Fruit fly (Drosophila melanogaster) whole organism, embryonic: Measurements from ENCODE around the gene CG42471.

Experiments used
- Antp ChIP-seq: fragments of 200-800 bp; sonication (Bioruptor generic); optimal IDR thresholded peaks from 3 replicates; lab custom pipeline; 2016; ENCODE audit warnings: missing biosample characterization, missing genetic modification characterization
- B-H1 ChIP-seq: fragments of 200-800 bp; sonication (Bioruptor generic); IDR thresholded peaks from 3 replicates; pipeline ENCODE4 v1.3.6; 2022; ENCODE audit warnings: missing biosample characterization, missing genetic modification characterization
- BEAF-32 ChIP-seq: fragments of 200-800 bp; sonication (Bioruptor generic); optimal IDR thresholded peaks from 3 replicates; lab custom pipeline; 2017; ENCODE audit warnings: missing biosample characterization, missing genetic modification characterization, mild to moderate bottlenecking, moderate library complexity, missing genetic modification reagents
- CG10267 ChIP-seq: fragments of 200-800 bp; sonication (Bioruptor generic); optimal IDR thresholded peaks from 2 replicates; lab custom pipeline; 2018; ENCODE audit warnings: missing biosample characterization, mild to moderate bottlenecking, missing genetic modification characterization, moderate library complexity
- CG11398 ChIP-seq: fragments of 200-800 bp; sonication (Bioruptor generic); optimal IDR thresholded peaks from 2 replicates; lab custom pipeline; 2016; ENCODE audit warnings: missing biosample characterization, missing genetic modification characterization
- CG11504 ChIP-seq: fragments of 200-800 bp; sonication (Bioruptor generic); optimal IDR thresholded peaks from 3 replicates; lab custom pipeline; 2019; ENCODE audit warnings: missing biosample characterization, mild to moderate bottlenecking, missing genetic modification characterization, moderate library complexity
- CG12104 ChIP-seq: fragments of 200-800 bp; sonication (Bioruptor generic); optimal IDR thresholded peaks from 3 replicates; lab custom pipeline; 2016; ENCODE audit warnings: missing biosample characterization, missing genetic modification characterization
- CG12299 ChIP-seq: fragments of 200-800 bp; sonication (Bioruptor generic); optimal IDR thresholded peaks from 2 replicates; lab custom pipeline; 2018; ENCODE audit warnings: missing biosample characterization, mild to moderate bottlenecking, missing genetic modification characterization
- CG12744 ChIP-seq: fragments of 200-800 bp; sonication (Bioruptor generic); optimal IDR thresholded peaks from 2 replicates; lab custom pipeline; 2016; ENCODE audit warnings: missing biosample characterization, missing genetic modification characterization
- CG16813 ChIP-seq: fragments of 200-800 bp; sonication (Bioruptor generic); IDR thresholded peaks from 3 replicates; pipeline ENCODE4 v1.3.6; 2022; ENCODE audit warnings: missing biosample characterization, missing genetic modification characterization; ENCODE audit not compliant: partially characterized antibody
- CG16863 ChIP-seq: fragments of 200-800 bp; sonication (Bioruptor generic); optimal IDR thresholded peaks from 3 replicates; lab custom pipeline; 2016; ENCODE audit warnings: missing biosample characterization, missing genetic modification characterization
- CG2129 ChIP-seq: fragments of 200-800 bp; sonication (Bioruptor generic); IDR thresholded peaks from 2 replicates; pipeline ENCODE4 v1.3.6; 2022; ENCODE audit warnings: missing biosample characterization, missing genetic modification characterization; ENCODE audit not compliant: partially characterized antibody
- CG42726 ChIP-seq: fragments of 200-800 bp; sonication (Bioruptor generic); IDR thresholded peaks from 2 replicates; pipeline ENCODE4 v1.3.6; 2022; ENCODE audit warnings: missing biosample characterization, missing genetic modification characterization; ENCODE audit not compliant: partially characterized antibody
- CG4282 ChIP-seq: fragments of 200-800 bp; sonication (Bioruptor generic); optimal IDR thresholded peaks from 2 replicates; lab custom pipeline; 2016; ENCODE audit warnings: missing biosample characterization, missing genetic modification characterization
- CG4360 ChIP-seq: fragments of 200-800 bp; sonication (Bioruptor generic); IDR thresholded peaks from 2 replicates; pipeline ENCODE4 v1.3.6; 2022; ENCODE audit warnings: missing biosample characterization, missing genetic modification characterization
- CG4424 ChIP-seq: fragments of 200-800 bp; sonication (Bioruptor generic); optimal IDR thresholded peaks from 3 replicates; lab custom pipeline; 2016; ENCODE audit warnings: missing biosample characterization, missing genetic modification characterization
- CG8924 ChIP-seq: fragments of 200-800 bp; optimal IDR thresholded peaks from 3 replicates; lab custom pipeline; 2019; ENCODE audit warnings: missing biosample characterization, mild to moderate bottlenecking, missing genetic modification characterization, moderate library complexity
- CG9609 ChIP-seq: fragments of 200-800 bp; sonication (Bioruptor generic); optimal IDR thresholded peaks from 3 replicates; lab custom pipeline; 2016; ENCODE audit warnings: missing biosample characterization, missing genetic modification characterization
- CrebB ChIP-seq: fragments of 200-800 bp; sonication (Bioruptor generic); optimal IDR thresholded peaks from 3 replicates; lab custom pipeline; 2018; ENCODE audit warnings: missing biosample characterization, mild to moderate bottlenecking, missing genetic modification characterization
- Dfd ChIP-seq, 2 experiments: fragments of >200 bp; optimal IDR thresholded peaks; 2 replicates each; lab custom pipeline; 2017; ENCODE audit warnings: missing biosample characterization in 2 of 2, missing genetic modification characterization in 2 of 2
- Dll ChIP-seq: fragments of 200-800 bp; sonication (Bioruptor generic); IDR thresholded peaks from 4 replicates; pipeline ENCODE4 v1.3.6; 2022; ENCODE audit warnings: missing biosample characterization, missing genetic modification characterization; ENCODE audit not compliant: partially characterized antibody
- Drgx ChIP-seq: fragments of 200-800 bp; sonication (Bioruptor generic); IDR thresholded peaks from 2 replicates; pipeline ENCODE4 v1.3.6; 2022; ENCODE audit warnings: missing biosample characterization, missing genetic modification characterization
- H2.0 ChIP-seq: fragments of 200-800 bp; sonication (Bioruptor generic); IDR thresholded peaks from 2 replicates; pipeline ENCODE4 v1.3.6; 2022; ENCODE audit warnings: missing biosample characterization, missing genetic modification characterization
- HLH3B ChIP-seq: fragments of 200-800 bp; sonication (Bioruptor generic); IDR thresholded peaks from 2 replicates; pipeline ENCODE4 v1.3.6; 2022; ENCODE audit warnings: missing biosample characterization, missing genetic modification characterization
- HLHmδ ChIP-seq: fragments of 200-800 bp; sonication (Bioruptor generic); optimal IDR thresholded peaks from 2 replicates; lab custom pipeline; 2018; ENCODE audit warnings: missing biosample characterization, mild to moderate bottlenecking, missing genetic modification characterization, moderate library complexity
- Hmr ChIP-seq: fragments of 200-800 bp; sonication (Bioruptor generic); optimal IDR thresholded peaks from 3 replicates; lab custom pipeline; 2017; ENCODE audit warnings: mild to moderate bottlenecking, missing biosample characterization, missing genetic modification reagents, missing genetic modification characterization
- Hsf ChIP-seq: fragments of 200-800 bp; sonication (Bioruptor generic); optimal IDR thresholded peaks from 3 replicates; lab custom pipeline; 2016; ENCODE audit warnings: missing biosample characterization, missing genetic modification characterization
- MBD-R2 ChIP-seq: fragments of 200-800 bp; sonication (Bioruptor generic); IDR thresholded peaks from 2 replicates; pipeline ENCODE4 v1.3.6; 2022; ENCODE audit warnings: missing biosample characterization, missing genetic modification characterization
- Med ChIP-seq: fragments of 200-800 bp; sonication (Bioruptor generic); peaks from one replicate; lab custom pipeline; 2016; ENCODE audit warnings: missing biosample characterization, missing genetic modification characterization, mild to moderate bottlenecking, inconsistent platforms, moderate library complexity
- Pdp1 ChIP-seq, 2 experiments: fragments of 200-800 bp; sonication (Bioruptor generic); optimal IDR thresholded peaks; 3 replicates each; lab custom pipeline; 2016; ENCODE audit warnings: missing biosample characterization in 2 of 2, missing genetic modification characterization in 2 of 2, mild to moderate bottlenecking in 1 of 2, moderate library complexity in 1 of 2
- Rx ChIP-seq: fragments of 200-800 bp; sonication (Bioruptor generic); IDR thresholded peaks from 2 replicates; pipeline ENCODE4 v1.3.6; 2022; ENCODE audit warnings: missing biosample characterization, missing genetic modification characterization
- Side ChIP-seq: fragments of 200-800 bp; sonication (Bioruptor generic); optimal IDR thresholded peaks from 2 replicates; lab custom pipeline; 2016; ENCODE audit warnings: missing biosample characterization, missing genetic modification characterization
- TFAM ChIP-seq: fragments of 200-800 bp; sonication (Bioruptor generic); optimal IDR thresholded peaks from 2 replicates; lab custom pipeline; 2017; ENCODE audit warnings: missing biosample characterization, missing genetic modification characterization, inconsistent platforms
- Vsx1 ChIP-seq: fragments of 200-800 bp; sonication (Bioruptor generic); optimal IDR thresholded peaks from 2 replicates; lab custom pipeline; 2017; ENCODE audit warnings: missing biosample characterization, mild to moderate bottlenecking, missing genetic modification characterization, missing genetic modification reagents
- abd-A ChIP-seq: fragments of 200-800 bp; sonication (Bioruptor generic); optimal IDR thresholded peaks from 3 replicates; lab custom pipeline; 2019; ENCODE audit warnings: missing biosample characterization, mild to moderate bottlenecking, missing genetic modification characterization, moderate library complexity
- amos ChIP-seq: fragments of 200-800 bp; sonication (Bioruptor generic); IDR thresholded peaks from 2 replicates; pipeline ENCODE4 v1.3.6; 2022; ENCODE audit warnings: missing biosample characterization, missing genetic modification characterization; ENCODE audit not compliant: partially characterized antibody
- bigmax ChIP-seq: fragments of 200-800 bp; sonication (Bioruptor generic); optimal IDR thresholded peaks from 2 replicates; lab custom pipeline; 2018; ENCODE audit warnings: missing biosample characterization, mild to moderate bottlenecking, missing genetic modification characterization
- gem ChIP-seq: fragments of 200-800 bp; sonication (Bioruptor generic); optimal IDR thresholded peaks from 2 replicates; lab custom pipeline; 2019; ENCODE audit warnings: missing biosample characterization, mild to moderate bottlenecking, missing genetic modification characterization, moderate library complexity
- insv ChIP-seq, 2 experiments: fragments of 200-800 bp; sonication (Bioruptor generic); optimal IDR thresholded peaks; 3 replicates each; lab custom pipeline; 2016 to 2018; ENCODE audit warnings: missing biosample characterization in 2 of 2, missing genetic modification characterization in 2 of 2
- kah ChIP-seq: fragments of 200-800 bp; sonication (Bioruptor generic); optimal IDR thresholded peaks from 2 replicates; lab custom pipeline; 2018; ENCODE audit warnings: missing biosample characterization, mild to moderate bottlenecking, missing genetic modification characterization
- kay ChIP-seq: fragments of 200-800 bp; sonication (Bioruptor generic); optimal IDR thresholded peaks from 2 replicates; lab custom pipeline; 2016; ENCODE audit warnings: missing biosample characterization, missing genetic modification characterization
- ken ChIP-seq: fragments of 200-800 bp; sonication (Bioruptor generic); IDR thresholded peaks from 3 replicates; pipeline ENCODE4 v1.3.6; 2022; ENCODE audit warnings: missing biosample characterization, missing genetic modification characterization
- pan ChIP-seq, 4 experiments: fragments of >200 bp in 3 of 4; fragments of 200-800 bp in 1 of 4; sonication (Bioruptor generic) in 1 of 4; optimal IDR thresholded peaks in 3 of 4; IDR thresholded peaks in 1 of 4; 2 replicates each; pipeline versions ENCODE4 v1.3.6 to Lab custom; 2017 to 2022; ENCODE audit warnings: missing biosample characterization in 2 of 4, missing genetic modification characterization in 2 of 4, mixed read lengths in 1 of 4
- pros ChIP-seq: fragments of 200-800 bp; sonication (Bioruptor generic); optimal IDR thresholded peaks from 3 replicates; lab custom pipeline; 2019; ENCODE audit warnings: missing biosample characterization, mild to moderate bottlenecking, missing genetic modification characterization, moderate library complexity
- sens-2 ChIP-seq: fragments of 200-800 bp; sonication (Bioruptor generic); IDR thresholded peaks from 2 replicates; pipeline ENCODE4 v1.3.6; 2022; ENCODE audit warnings: missing biosample characterization, missing genetic modification characterization
- sim ChIP-seq: fragments of 200-800 bp; sonication (Bioruptor generic); IDR thresholded peaks from 2 replicates; pipeline ENCODE4 v1.3.6; 2022; ENCODE audit warnings: missing biosample characterization, missing genetic modification characterization
- slbo ChIP-seq: fragments of 200-800 bp; sonication (Bioruptor generic); IDR thresholded peaks from 2 replicates; pipeline ENCODE4 v1.3.6; 2022; ENCODE audit warnings: missing biosample characterization, missing genetic modification characterization
- stwl ChIP-seq: fragments of 200-800 bp; sonication (Bioruptor generic); optimal IDR thresholded peaks from 3 replicates; lab custom pipeline; 2018; ENCODE audit warnings: missing biosample characterization, mild to moderate bottlenecking, missing genetic modification characterization, moderate library complexity
- zen ChIP-seq: fragments of 200-800 bp; sonication (Bioruptor generic); optimal IDR thresholded peaks from 3 replicates; lab custom pipeline; 2018; ENCODE audit warnings: missing biosample characterization, mild to moderate bottlenecking, missing genetic modification characterization, moderate library complexity

CG42471 gene

dm6 chr2L:11753922-11754321 is at the start of gene CG42471:
Gene CG42471 (minus strand): TSS chr2L:11754022.
- TF ChIP-seq CG8924 (tag; lab: Kevin White, UChicago) (no peak), TFAM (GFP tag; lab: Kevin White, UChicago) (no peak), CG4282 (no peak), sim (GFP tag; lab: Robert Waterston, UW) (no peak), pan (optimal IDR thresholded peaks at IDR 0.05; lab: Kevin White, UChicago) (no peak), pan (GFP tag; optimal IDR thresholded peaks at IDR 0.05 in 1 of 2, IDR thresholded peaks at IDR 0.05 in 1 of 2) (no peak), MBD-R2 (GFP tag; lab: Robert Waterston, UW) (no peak), slbo (no peak), Vsx1 (GFP tag; lab: Kevin White, UChicago) (no peak), kay (GFP tag; lab: Kevin White, UChicago) (no peak), B-H1 (GFP tag; lab: Robert Waterston, UW) (no peak), CG16863 (GFP tag; lab: Kevin White, UChicago) (no peak), CG4360 (GFP tag; lab: Robert Waterston, UW) (no peak), Hsf (GFP tag; lab: Kevin White, UChicago) (no peak), CG4424 (GFP tag; lab: Kevin White, UChicago) (no peak), abd-A (no peak), Hmr (no peak), CG11398 (no peak), Rx (GFP tag; lab: Robert Waterston, UW) (no peak), ken (GFP tag; lab: Robert Waterston, UW) (no peak), insv (GFP tag; optimal IDR thresholded peaks at IDR 0.05; lab: Kevin White, UChicago) (no peak)

- TF ChIP-seq Drgx (no peak), kah (GFP tag; lab: Kevin White, UChicago) (peak; percentile 14), HLH3B (no peak), Med (GFP tag; lab: Kevin White, UChicago) (peak; percentile 50), Dfd (GFP tag; optimal IDR thresholded peaks at IDR 0.05; lab: Kevin White, UChicago) (peak in 1 of 2 experiments; percentile 84), kay (GFP tag; lab: Kevin White, UChicago) (no peak), CrebB (no peak), CG12744 (GFP tag; lab: Kevin White, UChicago) (no peak), Antp (GFP tag; lab: Kevin White, UChicago) (no peak), CG12299 (no peak), gem (no peak), CG11504 (tag; lab: Kevin White, UChicago) (no peak), CG42726 (GFP tag; lab: Robert Waterston, UW) (0 out of 2 replicates have a peak, but pooled peaks have one; percentile 16)
These were observed 43.3 kb upstream of the CG42471 start for dm6 chr2L:11797127-11797526.

dm6 chr2L:11793986-11794385 is 40.2 kb upstream of the CG42471 start, which contains the start of gene CG14937:
Gene CG14937 (minus strand): TSS chr2L:11794086.
- peak; percentile 40; the same call in 1 of the 2 replicates for TF ChIP-seq amos (GFP tag; lab: Robert Waterston, UW)
- no peak for TF ChIP-seq HLHmδ (GFP tag; lab: Kevin White, UChicago)
- TF ChIP-seq CG2129 = peak; percentile 27; the same call in 1 of the 2 replicates
- TF ChIP-seq stwl = peak; percentile 9
- peak; percentile 1 for TF ChIP-seq pros (GFP tag; lab: Kevin White, UChicago)
- TF ChIP-seq CG10267 (tag; lab: Kevin White, UChicago) = no peak
- TF ChIP-seq insv (GFP tag; optimal IDR thresholded peaks at IDR 0.05; lab: Kevin White, UChicago) = peak in 1 of 2 experiments; percentile 1
- no peak for TF ChIP-seq CG9609 (GFP tag; lab: Kevin White, UChicago)
- TF ChIP-seq sens-2 = no peak
- TF ChIP-seq CG12104 (GFP tag; lab: Kevin White, UChicago) = no peak
- TF ChIP-seq Dll (GFP tag; lab: Robert Waterston, UW) = peak; percentile 41; the same call in 1 of the 4 replicates
- TF ChIP-seq zen (tag; lab: Kevin White, UChicago) = peak; percentile 76
- TF ChIP-seq CG16813 = peak; percentile 45; the same call in 1 of the 3 replicates
- no peak for TF ChIP-seq Pdp1 (GFP tag; optimal IDR thresholded peaks at IDR 0.05; lab: Kevin White, UChicago)
- peak; percentile 36 for TF ChIP-seq BEAF-32 (GFP tag; lab: Kevin White, UChicago)
- TF ChIP-seq Side (GFP tag; lab: Kevin White, UChicago) = no peak
- TF ChIP-seq H2.0 (GFP tag; lab: Robert Waterston, UW) = no peak
- TF ChIP-seq bigmax = no peak
